Fruit fly (Drosophila melanogaster) whole organism, embryonic: ENCODE results near the gene CG4297.

ENCODE experiments used
- CG10321 ChIP-seq: fragments of 200-800 bp; sonication (Bioruptor generic); IDR thresholded peaks from 2 replicates; pipeline ENCODE4 v1.3.6; 2022; ENCODE audit warnings: missing biosample characterization, missing genetic modification characterization
- CG10654 ChIP-seq: fragments of 200-800 bp; sonication (Bioruptor generic); optimal IDR thresholded peaks from 2 replicates; lab custom pipeline; 2016; ENCODE audit warnings: missing biosample characterization, missing genetic modification characterization
- CG12155 ChIP-seq: fragments of 200-800 bp; sonication (Bioruptor generic); optimal IDR thresholded peaks from 3 replicates; lab custom pipeline; 2016; ENCODE audit warnings: missing biosample characterization, missing genetic modification characterization
- CG12236 ChIP-seq: fragments of 200-800 bp; sonication (Bioruptor generic); optimal IDR thresholded peaks from 2 replicates; lab custom pipeline; 2016; ENCODE audit warnings: missing biosample characterization, missing genetic modification characterization
- CG16815 ChIP-seq: fragments of 200-800 bp; sonication (Bioruptor generic); optimal IDR thresholded peaks from 3 replicates; lab custom pipeline; 2017; ENCODE audit warnings: missing biosample characterization, mild to moderate bottlenecking, missing genetic modification characterization
- CG17361 ChIP-seq: fragments of 200-800 bp; sonication (Bioruptor generic); IDR thresholded peaks from 3 replicates; pipeline ENCODE4 v1.3.6; 2022; ENCODE audit warnings: missing biosample characterization, missing genetic modification characterization
- CG2120 ChIP-seq: fragments of 200-800 bp; sonication (Bioruptor generic); optimal IDR thresholded peaks from 3 replicates; lab custom pipeline; 2016; ENCODE audit warnings: missing biosample characterization, missing genetic modification characterization
- CG2199 ChIP-seq: fragments of 200-800 bp; sonication (Bioruptor generic); IDR thresholded peaks from 3 replicates; pipeline ENCODE4 v1.3.6; 2022; ENCODE audit warnings: missing biosample characterization, missing genetic modification characterization
- CG2202 ChIP-seq: fragments of 200-800 bp; sonication (Bioruptor generic); optimal IDR thresholded peaks from 2 replicates; lab custom pipeline; 2018; ENCODE audit warnings: missing biosample characterization, mild to moderate bottlenecking, missing genetic modification characterization
- CG2889 ChIP-seq: fragments of 200-800 bp; sonication (Bioruptor generic); IDR thresholded peaks from 3 replicates; pipeline ENCODE4 v1.3.6; 2022; ENCODE audit warnings: missing biosample characterization, missing genetic modification characterization
- CG30403 ChIP-seq: fragments of 200-800 bp; sonication (Bioruptor generic); optimal IDR thresholded peaks from 3 replicates; lab custom pipeline; 2016; ENCODE audit warnings: missing biosample characterization, missing genetic modification characterization
- CG30431 ChIP-seq: fragments of 200-800 bp; sonication (Bioruptor generic); optimal IDR thresholded peaks from 2 replicates; lab custom pipeline; 2017; ENCODE audit warnings: missing biosample characterization, missing genetic modification characterization
- CG3065 ChIP-seq: fragments of 200-800 bp; sonication (Bioruptor generic); optimal IDR thresholded peaks from 2 replicates; lab custom pipeline; 2016; ENCODE audit warnings: missing biosample characterization, missing genetic modification characterization
- CG31388 ChIP-seq: fragments of 200-800 bp; sonication (Bioruptor generic); optimal IDR thresholded peaks from 2 replicates; lab custom pipeline; 2016; ENCODE audit warnings: missing biosample characterization, missing genetic modification characterization
- CG32767 ChIP-seq: fragments of 200-800 bp; sonication (Bioruptor generic); IDR thresholded peaks from 2 replicates; pipeline ENCODE4 v1.3.6; 2022; ENCODE audit warnings: missing biosample characterization, missing genetic modification characterization
- CG34376 ChIP-seq: fragments of 200-800 bp; sonication (Bioruptor generic); optimal IDR thresholded peaks from 2 replicates; lab custom pipeline; 2018; ENCODE audit warnings: missing biosample characterization, mild to moderate bottlenecking, missing genetic modification characterization
- CG4282 ChIP-seq: fragments of 200-800 bp; sonication (Bioruptor generic); optimal IDR thresholded peaks from 2 replicates; lab custom pipeline; 2016; ENCODE audit warnings: missing biosample characterization, missing genetic modification characterization
- CG8478 ChIP-seq: fragments of >200 bp; optimal IDR thresholded peaks from 2 replicates; lab custom pipeline; 2018
- CG9609 ChIP-seq: fragments of 200-800 bp; sonication (Bioruptor generic); optimal IDR thresholded peaks from 3 replicates; lab custom pipeline; 2016; ENCODE audit warnings: missing biosample characterization, missing genetic modification characterization
- D19A ChIP-seq: fragments of 200-800 bp; optimal IDR thresholded peaks from 3 replicates; lab custom pipeline; 2019; ENCODE audit warnings: missing biosample characterization, mild to moderate bottlenecking, missing genetic modification characterization, moderate library complexity
- Dad ChIP-seq: fragments of 200-800 bp; sonication (Bioruptor generic); optimal IDR thresholded peaks from 3 replicates; lab custom pipeline; 2016; ENCODE audit warnings: missing biosample characterization, missing genetic modification characterization
- Deaf1 ChIP-seq: fragments of 200-800 bp; optimal IDR thresholded peaks from 3 replicates; lab custom pipeline; 2019; ENCODE audit warnings: missing biosample characterization, mild to moderate bottlenecking, missing genetic modification characterization, moderate library complexity
- HmgD ChIP-seq: fragments of 200-800 bp; sonication (Bioruptor generic); optimal IDR thresholded peaks from 3 replicates; lab custom pipeline; 2016; ENCODE audit warnings: missing biosample characterization, missing genetic modification characterization
- Hmr ChIP-seq: fragments of 200-800 bp; sonication (Bioruptor generic); optimal IDR thresholded peaks from 3 replicates; lab custom pipeline; 2017; ENCODE audit warnings: mild to moderate bottlenecking, missing biosample characterization, missing genetic modification reagents, missing genetic modification characterization
- Hsf ChIP-seq: fragments of 200-800 bp; sonication (Bioruptor generic); optimal IDR thresholded peaks from 3 replicates; lab custom pipeline; 2016; ENCODE audit warnings: missing biosample characterization, missing genetic modification characterization
- Jarid2 ChIP-seq: fragments of 200-800 bp; sonication (Bioruptor generic); optimal IDR thresholded peaks from 3 replicates; lab custom pipeline; 2017; ENCODE audit warnings: mild to moderate bottlenecking, missing biosample characterization, missing genetic modification reagents, missing genetic modification characterization
- Lpt ChIP-seq: fragments of >200 bp; optimal IDR thresholded peaks from 2 replicates; lab custom pipeline; 2018; ENCODE audit warnings: missing biosample characterization, missing genetic modification characterization
- MESR4 ChIP-seq: fragments of 200-800 bp; sonication (Bioruptor generic); optimal IDR thresholded peaks from 2 replicates; lab custom pipeline; 2018; ENCODE audit warnings: missing biosample characterization, mild to moderate bottlenecking, missing genetic modification characterization, moderate library complexity
- Mes4 ChIP-seq: fragments of 200-800 bp; sonication (Bioruptor generic); optimal IDR thresholded peaks from 2 replicates; lab custom pipeline; 2016; ENCODE audit warnings: missing biosample characterization, missing genetic modification characterization
- NC2β ChIP-seq: fragments of 200-800 bp; sonication (Bioruptor generic); optimal IDR thresholded peaks from 2 replicates; lab custom pipeline; 2016; ENCODE audit warnings: missing biosample characterization, missing genetic modification characterization
- Nf-YC ChIP-seq: fragments of 200-800 bp; optimal IDR thresholded peaks from 3 replicates; lab custom pipeline; 2019; ENCODE audit warnings: missing biosample characterization, mild to moderate bottlenecking, missing genetic modification characterization, moderate library complexity
- Opbp ChIP-seq: fragments of 200-800 bp; sonication (Bioruptor generic); IDR thresholded peaks from 3 replicates; pipeline ENCODE4 v1.3.6; 2022; ENCODE audit warnings: missing biosample characterization, missing genetic modification characterization; ENCODE audit not compliant: partially characterized antibody
- Sox102F ChIP-seq: fragments of 200-800 bp; sonication (Bioruptor generic); optimal IDR thresholded peaks from 2 replicates; lab custom pipeline; 2018; ENCODE audit warnings: missing biosample characterization, mild to moderate bottlenecking, missing genetic modification characterization, moderate library complexity
- Taf1 ChIP-seq: fragments of 200-800 bp; sonication (Bioruptor generic); IDR thresholded peaks from 2 replicates; pipeline ENCODE4 v1.3.6; 2022; ENCODE audit warnings: missing biosample characterization, missing genetic modification characterization
- al ChIP-seq: fragments of 200-800 bp; sonication (Bioruptor generic); IDR thresholded peaks from 2 replicates; pipeline ENCODE4 v1.3.6; 2022; ENCODE audit warnings: missing biosample characterization, missing genetic modification characterization
- chif ChIP-seq, 2 experiments: fragments of 200-800 bp; sonication (Bioruptor generic); optimal IDR thresholded peaks; 3 replicates each; lab custom pipeline; 2016; ENCODE audit warnings: missing biosample characterization in 2 of 2, missing genetic modification characterization in 2 of 2
- corto ChIP-seq: fragments of 200-800 bp; sonication (Bioruptor generic); optimal IDR thresholded peaks from 2 replicates; lab custom pipeline; 2016; ENCODE audit warnings: missing biosample characterization, mild to moderate bottlenecking, missing genetic modification characterization, moderate library complexity
- dmrt99B ChIP-seq: fragments of 200-800 bp; sonication (Bioruptor generic); optimal IDR thresholded peaks from 2 replicates; lab custom pipeline; 2018; ENCODE audit warnings: missing biosample characterization, mild to moderate bottlenecking, missing genetic modification characterization, moderate library complexity
- grn ChIP-seq: fragments of 200-800 bp; sonication (Bioruptor generic); optimal IDR thresholded peaks from 3 replicates; lab custom pipeline; 2017; ENCODE audit warnings: missing biosample characterization, missing genetic modification characterization
- hth ChIP-seq: fragments of >200 bp; optimal IDR thresholded peaks from 2 replicates; lab custom pipeline; 2017; ENCODE audit warnings: inconsistent platforms
- kah ChIP-seq: fragments of 200-800 bp; sonication (Bioruptor generic); optimal IDR thresholded peaks from 2 replicates; lab custom pipeline; 2018; ENCODE audit warnings: missing biosample characterization, mild to moderate bottlenecking, missing genetic modification characterization
- klu ChIP-seq: fragments of 200-800 bp; sonication (Bioruptor generic); IDR thresholded peaks from 2 replicates; pipeline ENCODE4 v1.3.6; 2022; ENCODE audit warnings: missing biosample characterization, missing genetic modification characterization
- org-1 ChIP-seq: fragments of 200-800 bp; sonication (Bioruptor generic); optimal IDR thresholded peaks from 2 replicates; lab custom pipeline; 2017; ENCODE audit warnings: missing biosample characterization, missing genetic modification characterization
- phol ChIP-seq: fragments of 200-800 bp; sonication (Bioruptor generic); optimal IDR thresholded peaks from 3 replicates; lab custom pipeline; 2018; ENCODE audit warnings: missing biosample characterization, mild to moderate bottlenecking, missing genetic modification characterization, moderate library complexity
- ranshi ChIP-seq: fragments of 200-800 bp; sonication (Bioruptor generic); IDR thresholded peaks from 2 replicates; pipeline ENCODE4 v1.3.6; 2022; ENCODE audit warnings: missing biosample characterization, missing genetic modification characterization
- rib ChIP-seq: fragments of 200-800 bp; sonication (Bioruptor generic); IDR thresholded peaks from 2 replicates; pipeline ENCODE4 v1.3.6; 2022; ENCODE audit warnings: missing biosample characterization, missing genetic modification characterization
- ro ChIP-seq: fragments of 200-800 bp; sonication (Bioruptor generic); IDR thresholded peaks from 2 replicates; pipeline ENCODE4 v1.3.6; 2022; ENCODE audit warnings: missing biosample characterization, missing genetic modification characterization
- stwl ChIP-seq: fragments of 200-800 bp; sonication (Bioruptor generic); optimal IDR thresholded peaks from 3 replicates; lab custom pipeline; 2018; ENCODE audit warnings: missing biosample characterization, mild to moderate bottlenecking, missing genetic modification characterization, moderate library complexity
- tna ChIP-seq: fragments of 200-800 bp; sonication (Bioruptor generic); IDR thresholded peaks from 2 replicates; pipeline ENCODE4 v1.3.6; 2022; ENCODE audit warnings: missing biosample characterization, missing genetic modification characterization; ENCODE audit not compliant: partially characterized antibody
- tx ChIP-seq: fragments of 200-800 bp; sonication (Bioruptor generic); optimal IDR thresholded peaks from 2 replicates; lab custom pipeline; 2016; ENCODE audit warnings: missing biosample characterization, missing genetic modification characterization
- usp ChIP-seq: fragments of >200 bp; optimal IDR thresholded peaks from 2 replicates; lab custom pipeline; 2017; ENCODE audit warnings: missing biosample characterization, missing genetic modification characterization
- wek ChIP-seq: fragments of 200-800 bp; sonication (Bioruptor generic); optimal IDR thresholded peaks from 3 replicates; lab custom pipeline; 2018; ENCODE audit warnings: missing biosample characterization, mild to moderate bottlenecking, missing genetic modification characterization, moderate library complexity
- z ChIP-seq: fragments of 200-800 bp; sonication (Bioruptor generic); IDR thresholded peaks from 3 replicates; pipeline ENCODE4 v1.3.6; 2022; ENCODE audit warnings: missing biosample characterization, missing genetic modification characterization

CG4297 gene

DNA sequence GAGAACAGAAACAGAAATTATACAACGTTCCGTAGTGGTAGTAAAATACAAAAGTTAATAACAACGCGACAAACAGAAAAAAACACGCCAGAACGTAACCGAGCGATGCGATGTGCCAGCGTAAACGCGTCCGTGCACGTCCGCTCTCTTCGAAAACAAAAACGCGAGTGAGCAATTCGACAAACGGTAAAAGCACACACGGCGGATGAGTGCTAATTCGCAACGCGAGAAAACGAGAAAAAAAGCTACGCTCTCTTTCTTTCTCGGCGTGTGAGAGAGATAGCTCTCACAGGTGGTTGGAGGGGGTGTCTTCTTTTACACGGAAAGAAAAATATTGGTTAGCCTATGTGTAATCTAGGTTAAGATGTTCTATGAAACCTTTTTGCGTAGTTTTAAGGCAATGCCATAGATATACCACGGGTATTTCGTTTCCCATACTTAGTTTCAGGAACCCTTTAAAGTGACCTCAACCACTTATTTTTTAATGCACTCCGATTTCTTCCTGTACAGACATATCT lies at the start of gene CG4297 (continued):
- TF ChIP-seq Opbp (GFP tag; lab: Robert Waterston, UW) (no peak), rib (no peak), Hsf (GFP tag; lab: Kevin White, UChicago) (peak; percentile 94), CG10321 (GFP tag; lab: Robert Waterston, UW) (no peak), CG30431 (GFP tag; lab: Kevin White, UChicago) (peak; percentile 86), ro (GFP tag; lab: Robert Waterston, UW) (no peak), z (GFP tag; lab: Robert Waterston, UW) (no peak), hth (lab: Kevin White, UChicago) (no peak), CG10654 (GFP tag; lab: Kevin White, UChicago) (peak; percentile 92), Hmr (GFP tag; lab: Kevin White, UChicago) (peak; percentile 96), HmgD (GFP tag; lab: Kevin White, UChicago) (peak; percentile 87), CG9609 (GFP tag; lab: Kevin White, UChicago) (peak; percentile 94), CG2199 (no peak), D19A (tag; lab: Kevin White, UChicago) (peak; percentile 87), Nf-YC (tag; lab: Kevin White, UChicago) (peak; percentile 76), CG3065 (peak; percentile 70), Deaf1 (tag; lab: Kevin White, UChicago) (peak; percentile 70), org-1 (GFP tag; lab: Kevin White, UChicago) (peak; percentile 93), CG17361 (GFP tag; lab: Robert Waterston, UW) (no peak), dmrt99B (tag; lab: Kevin White, UChicago) (peak; percentile 95), CG4282 (GFP tag; lab: Kevin White, UChicago) (peak; percentile 91), MESR4 (GFP tag; lab: Kevin White, UChicago) (peak; percentile 41), phol (tag; lab: Kevin White, UChicago) (peak; percentile 91), CG2889 (GFP tag; lab: Robert Waterston, UW) (no peak), grn (GFP tag; lab: Kevin White, UChicago) (peak; percentile 59), kah (GFP tag; lab: Kevin White, UChicago) (peak; percentile 100), CG2120 (GFP tag; lab: Kevin White, UChicago) (peak; percentile 97), NC2β (GFP tag; lab: Kevin White, UChicago) (peak; percentile 90), CG32767 (no peak), Lpt (GFP tag; lab: Kevin White, UChicago) (no peak), Sox102F (GFP tag; lab: Kevin White, UChicago) (peak; percentile 95), CG31388 (GFP tag; lab: Kevin White, UChicago) (peak; percentile 80), ranshi (GFP tag; lab: Robert Waterston, UW) (no peak), wek (GFP tag; lab: Kevin White, UChicago) (peak; percentile 89), corto (GFP tag; lab: Kevin White, UChicago) (peak; percentile 45), usp (GFP tag; lab: Kevin White, UChicago) (no peak), CG34376 (GFP tag; lab: Kevin White, UChicago) (peak; percentile 94), CG12236 (GFP tag; lab: Kevin White, UChicago) (peak; percentile 85), tna (GFP tag; lab: Robert Waterston, UW) (no peak), CG16815 (GFP tag; lab: Kevin White, UChicago) (peak; percentile 77), CG30403 (GFP tag; lab: Kevin White, UChicago) (peak; percentile 94), CG12155 (GFP tag; lab: Kevin White, UChicago) (peak; percentile 86), klu (no peak), al (GFP tag; lab: Robert Waterston, UW) (no peak), Mes4 (GFP tag; lab: Kevin White, UChicago) (peak; percentile 85), CG2202 (tag; lab: Kevin White, UChicago) (peak; percentile 80), CG8478 (lab: Kevin White, UChicago) (no peak), Taf1 (no peak), tx (GFP tag; lab: Kevin White, UChicago) (peak; percentile 93), chif (GFP tag; optimal IDR thresholded peaks at IDR 0.05; lab: Kevin White, UChicago) (peak; percentile 90 to 94), stwl (tag; lab: Kevin White, UChicago) (no peak), Jarid2 (GFP tag; lab: Kevin White, UChicago) (peak; percentile 77), Dad (GFP tag; lab: Kevin White, UChicago) (peak; percentile 94)
